Fruit fly (Drosophila melanogaster): ENCODE measurements around the gene CG3473.

DNA sequence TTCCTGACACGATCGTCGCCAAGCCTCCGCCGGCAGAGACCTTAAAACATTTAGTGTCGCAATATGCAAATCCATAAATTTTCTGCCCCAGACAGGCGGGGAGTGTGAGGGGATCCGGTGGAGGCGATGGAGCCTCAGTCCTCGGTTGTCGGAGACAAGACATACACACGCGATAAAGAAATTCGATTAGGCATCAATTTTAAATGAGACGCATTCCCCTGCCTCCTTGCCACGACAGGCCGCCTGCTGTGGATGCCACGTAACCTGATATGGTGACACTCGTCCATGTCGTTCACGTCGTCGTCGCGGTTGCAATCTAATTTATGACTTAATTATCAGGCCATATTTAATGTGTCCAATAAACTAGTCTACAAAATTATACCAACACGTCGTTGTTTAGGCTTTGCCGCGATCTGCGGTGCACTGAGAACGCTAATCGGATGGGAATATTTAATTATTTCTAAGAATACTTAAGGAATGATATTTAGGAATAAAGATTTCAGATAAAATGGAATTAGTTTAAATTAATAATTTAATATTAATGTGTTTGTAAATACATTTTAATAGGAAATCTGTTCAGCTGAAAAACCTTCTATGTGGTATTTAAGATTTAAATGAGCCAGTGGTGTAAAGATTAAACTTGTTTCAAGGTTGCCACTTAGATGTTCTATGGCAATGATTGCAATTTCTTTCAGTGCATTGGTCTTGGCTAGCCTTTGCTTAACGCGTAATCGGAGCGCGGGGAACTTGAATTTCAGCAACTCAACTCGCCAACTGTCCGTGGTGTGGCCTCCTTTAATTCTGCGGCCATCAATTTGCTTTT is 48.1 kb downstream of the CG3473 start:
- TF ChIP-seq CG12605 (GFP tag; IDR thresholded peaks at IDR 0.05) (no peak; the same call in 1 of the 2 replicates), CG4496 (GFP tag; IDR thresholded peaks at IDR 0.05) (peak; percentile 86), CG8159 (tag; optimal IDR thresholded peaks at IDR 0.05) (peak; percentile 96), CG15710 (tag; optimal IDR thresholded peaks at IDR 0.05) (peak; percentile 91), CG14655 (GFP tag; optimal IDR thresholded peaks at IDR 0.05) (peak; percentile 90), Snoo (tag; optimal IDR thresholded peaks at IDR 0.05) (peak; percentile 66), CG9948 (tag; optimal IDR thresholded peaks at IDR 0.05) (peak; percentile 89), CG17806 (tag; optimal IDR thresholded peaks at IDR 0.05) (peak; percentile 91), Pif1A (GFP tag; optimal IDR thresholded peaks at IDR 0.05) (peak; percentile 42), D1 (tag; optimal IDR thresholded peaks at IDR 0.05) (peak; percentile 78)
